Worm (Caenorhabditis elegans): ENCODE data around the gene C30B5.17.

ce11 chrII:6168714-6169113 is 34.1 kb downstream of the C30B5.17 start:
- TF ChIP-seq klf-2 (GFP tag; conservative IDR thresholded peaks at IDR 0.05) (no peak), tab-1 (GFP tag; IDR thresholded peaks at IDR 0.05) (no peak), flt-1 (GFP tag; IDR thresholded peaks at IDR 0.05) (no peak), med-1 (GFP tag; optimal IDR thresholded peaks at IDR 0.05; ENCODE audit: insufficient read depth) (no peak), cog-1 (tag; optimal IDR thresholded peaks at IDR 0.05) (no peak)
